Worm (Caenorhabditis elegans) whole organism, L4/young adult: ENCODE data around the gene C17G1.2.

ENCODE experiments used
- W03F9.2 ChIP-seq: fragments of 150-350 bp; optimal IDR thresholded peaks from 2 replicates; lab custom pipeline; 2014; ENCODE audit warnings: missing biosample characterization, missing genetic modification characterization
- dao-5 ChIP-seq: sonication (generic microtip); optimal IDR thresholded peaks from 2 replicates; lab custom pipeline; 2016; ENCODE audit warnings: missing genotype, missing genetic modification characterization, moderate library complexity, missing compliant biosample characterization
- him-1 ChIP-seq: sonication (generic microtip); optimal IDR thresholded peaks from 2 replicates; lab custom pipeline; 2016; ENCODE audit warnings: missing genotype, missing genetic modification reagents, missing genetic modification characterization, missing compliant biosample characterization

DNA sequence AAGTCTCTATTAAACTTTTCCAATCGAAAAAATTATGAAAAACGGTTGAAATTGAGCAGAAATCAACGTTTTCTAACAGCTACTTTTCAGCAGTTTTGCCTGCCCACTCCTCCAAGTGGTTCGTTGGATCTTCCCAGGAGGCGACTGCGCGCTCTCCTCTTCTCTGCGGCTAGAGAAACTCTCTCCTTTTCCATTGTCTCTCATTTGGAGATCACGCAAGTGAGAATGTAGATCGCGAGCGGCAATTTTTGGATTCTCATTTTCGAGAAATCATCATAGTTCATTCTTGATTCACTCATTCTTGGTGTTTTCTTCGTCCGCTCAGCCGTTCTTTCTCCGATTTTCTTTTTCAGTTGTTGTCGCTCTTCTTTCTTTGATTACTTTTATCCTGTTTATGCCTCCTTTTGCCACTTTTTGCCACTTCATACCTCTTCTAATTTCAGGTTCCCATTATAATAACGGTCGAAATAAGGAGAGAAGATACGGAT is 37.5 kb upstream of the C17G1.2 start, which contains the start of gene mrp-4:
- TF ChIP-seq him-1 (tag; lab: Kevin White, UChicago) (no peak), dao-5 (tag; lab: Kevin White, UChicago) (no peak), W03F9.2 (tag; lab: Kevin White, UChicago) (no peak)
